Worm (Caenorhabditis elegans) whole organism, mixed stage, embryonic: ENCODE results near the gene tsp-6.

ENCODE experiments used
- elt-3 ChIP-seq: fragments of 150-350 bp; optimal IDR thresholded peaks from 2 replicates; lab custom pipeline; 2014; ENCODE audit warnings: missing biosample characterization, missing genetic modification characterization
- nhr-28 ChIP-seq: fragments of 150-350 bp; optimal IDR thresholded peaks from 2 replicates; lab custom pipeline; 2014; ENCODE audit warnings: missing biosample characterization, missing genetic modification characterization
- snpc-4 ChIP-seq: fragments of 150-350 bp; optimal IDR thresholded peaks from 2 replicates; lab custom pipeline; 2014; ENCODE audit warnings: missing biosample characterization, missing genetic modification characterization

DNA sequence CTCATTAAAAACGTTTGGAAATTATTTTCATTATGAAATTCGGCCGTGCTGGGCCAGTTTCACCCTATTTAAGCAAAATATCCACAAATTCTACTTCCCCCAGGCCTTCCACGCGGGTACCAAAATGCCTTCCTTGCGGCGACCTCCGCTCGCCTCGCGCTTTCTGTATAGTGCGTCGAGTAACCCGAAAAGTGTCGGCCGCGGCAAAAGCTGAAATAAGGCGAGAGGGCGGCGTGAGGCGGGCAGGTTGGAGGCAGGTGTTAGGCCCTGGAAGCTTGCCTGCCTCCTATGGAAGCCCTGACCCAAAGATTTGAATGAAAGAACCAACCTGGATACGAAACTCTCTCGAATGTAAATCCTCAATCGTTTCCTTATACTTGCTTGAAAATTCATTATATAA lies 6.1 kb downstream of the tsp-6 start:
- no peak for TF ChIP-seq snpc-4 (tag; lab: Kevin White, UChicago)
- TF ChIP-seq nhr-28 (tag; lab: Kevin White, UChicago) = no peak
- no peak for TF ChIP-seq elt-3
